Worm (Caenorhabditis elegans): ENCODE results near the gene hst-6.

The hst-6 gene

DNA sequence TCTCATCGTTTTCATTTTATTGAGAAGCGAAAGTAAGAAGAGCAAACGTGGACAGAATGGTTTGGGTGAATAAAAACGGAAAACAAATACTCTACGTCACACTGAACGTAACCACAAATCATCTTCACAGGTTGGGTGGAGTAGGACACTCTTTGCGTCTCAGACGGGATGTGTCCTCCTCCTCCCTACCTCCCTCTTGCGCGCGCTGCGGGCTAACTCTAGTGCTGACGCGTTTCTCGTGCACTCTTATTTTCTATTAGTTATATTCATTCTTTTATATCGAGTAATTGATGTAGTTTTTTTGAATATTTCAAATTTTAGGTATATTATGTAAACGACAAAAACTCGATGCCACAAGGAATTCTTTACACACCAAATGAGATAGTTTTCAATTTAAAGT, 31.3 kb upstream of the hst-6 start, which contains the start of gene Y34B4A.7:
Gene Y34B4A.7 (plus strand): TSS at position 297 of the 400 bp plus-strand sequence.
- TF ChIP-seq hlh-26 (GFP tag; conservative IDR thresholded peaks at IDR 0.05): no peak
- no peak for TF ChIP-seq sptf-2 (GFP tag; optimal IDR thresholded peaks at IDR 0.05)
- peak; percentile 92 for TF ChIP-seq ztf-18 (tag; optimal IDR thresholded peaks at IDR 0.05)
- peak; percentile 9 for TF ChIP-seq ztf-26 (tag; optimal IDR thresholded peaks at IDR 0.05)
- no peak for TF ChIP-seq chd-7 (tag; optimal IDR thresholded peaks at IDR 0.05)
- peak; percentile 35 for TF ChIP-seq nhr-80 (tag; optimal IDR thresholded peaks at IDR 0.05)
- no peak for TF ChIP-seq tbp1 (GFP tag; optimal IDR thresholded peaks at IDR 0.05)
- 0 out of 2 replicates have a peak, but pooled peaks have one; percentile 39 for TF ChIP-seq nfyb-1 (GFP tag; IDR thresholded peaks at IDR 0.05)
- no peak for TF ChIP-seq F23B12.7 (tag; optimal IDR thresholded peaks at IDR 0.05; ENCODE audit: insufficient read depth)
- TF ChIP-seq lin-40 (tag; optimal IDR thresholded peaks at IDR 0.05): peak; percentile 47
- peak; percentile 66 for TF ChIP-seq dox-1 (GFP tag; IDR thresholded peaks at IDR 0.05)
- no peak for TF ChIP-seq hmg-1.2 (GFP tag; IDR thresholded peaks at IDR 0.05)
- TF ChIP-seq snpc-1.1 (tag; optimal IDR thresholded peaks at IDR 0.05; ENCODE audit: insufficient read depth): no peak
- TF ChIP-seq xnd-1 (tag; optimal IDR thresholded peaks at IDR 0.05): no peak
- TF ChIP-seq tbx-9 (tag; optimal IDR thresholded peaks at IDR 0.05; ENCODE audit: borderline replicate concordance): no peak
- TF ChIP-seq mcd-1 (GFP tag; IDR thresholded peaks at IDR 0.05): peak; percentile 53
- no peak for TF ChIP-seq aptf-2 (GFP tag; conservative IDR thresholded peaks at IDR 0.05)
- TF ChIP-seq egrh-3 (GFP tag; IDR thresholded peaks at IDR 0.05): no peak
- no peak for TF ChIP-seq snpc-4 (GFP tag; optimal IDR thresholded peaks at IDR 0.05)
- TF ChIP-seq snpc-4 (tag; optimal IDR thresholded peaks at IDR 0.05): peak in 1 of 4 experiments; percentile 48
- no peak for TF ChIP-seq die-1 (tag; optimal IDR thresholded peaks at IDR 0.05)
- no peak for TF ChIP-seq lag-1 (GFP tag; IDR thresholded peaks at IDR 0.05)
- no peak for TF ChIP-seq snpc-1.3 (tag; optimal IDR thresholded peaks at IDR 0.05; ENCODE audit: insufficient read depth)
- TF ChIP-seq ama-1 (optimal IDR thresholded peaks at IDR 0.05): no peak
- TF ChIP-seq ama-1 (GFP tag; optimal IDR thresholded peaks at IDR 0.05): no peak
- TF ChIP-seq dpff-1 (tag; optimal IDR thresholded peaks at IDR 0.05): no peak
- TF ChIP-seq egl-18 (GFP tag; IDR thresholded peaks at IDR 0.05): no peak
- TF ChIP-seq let-607 (tag; optimal IDR thresholded peaks at IDR 0.05): peak in 1 of 2 experiments; percentile 37
- no peak for TF ChIP-seq madf-6 (GFP tag; IDR thresholded peaks at IDR 0.05)
- peak; percentile 71 for TF ChIP-seq zfh-2 (GFP tag; conservative IDR thresholded peaks at IDR 0.05)
- peak; percentile 51 for TF ChIP-seq attf-5 (GFP tag; optimal IDR thresholded peaks at IDR 0.05)

DNA sequence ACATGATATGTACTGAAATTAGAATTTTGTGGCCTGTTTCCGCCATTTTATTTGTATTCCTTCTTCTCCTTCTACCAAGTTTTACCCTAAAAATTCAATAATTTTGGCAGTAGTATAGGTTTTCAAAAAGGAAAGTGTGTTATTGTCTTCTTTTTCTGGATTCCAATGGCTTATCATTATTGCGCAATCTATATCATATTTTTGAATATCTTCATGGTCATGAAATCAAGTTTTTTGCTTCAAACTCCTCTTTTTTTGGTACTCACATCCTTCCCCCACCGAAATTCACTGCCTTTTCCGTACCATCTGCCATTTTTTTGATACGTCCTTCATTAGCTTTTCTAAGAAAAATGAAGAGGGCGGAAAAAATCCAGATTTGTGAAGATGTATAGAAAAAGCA, 26.6 kb upstream of the hst-6 start:
- TF ChIP-seq bed-2 (GFP tag; IDR thresholded peaks at IDR 0.05): no peak
- no peak for TF ChIP-seq snpc-1.1 (tag; optimal IDR thresholded peaks at IDR 0.05; ENCODE audit: insufficient read depth)
- TF ChIP-seq bed-1 (GFP tag; IDR thresholded peaks at IDR 0.05): no peak
- TF ChIP-seq ceh-91 (GFP tag; IDR thresholded peaks at IDR 0.05): no peak
- TF ChIP-seq nhr-179 (tag; optimal IDR thresholded peaks at IDR 0.05): no peak
- no peak for TF ChIP-seq mes-4 (tag; optimal IDR thresholded peaks at IDR 0.05)
- no peak for TF ChIP-seq ZK185.1 (tag; optimal IDR thresholded peaks at IDR 0.05; ENCODE audit: poor library complexity, severe bottlenecking)
- no peak for TF ChIP-seq somi-1 (GFP tag; optimal IDR thresholded peaks at IDR 0.05)
- no peak for TF ChIP-seq F55B11.4 (tag; optimal IDR thresholded peaks at IDR 0.05; ENCODE audit: borderline replicate concordance, insufficient read depth)
- no peak for TF ChIP-seq chd-7 (tag; optimal IDR thresholded peaks at IDR 0.05)
- no peak for TF ChIP-seq unc-130 (GFP tag; optimal IDR thresholded peaks at IDR 0.05)
- no peak for TF ChIP-seq zim-3 (tag; optimal IDR thresholded peaks at IDR 0.05)
- TF ChIP-seq lin-35 (GFP tag; optimal IDR thresholded peaks at IDR 0.05): no peak
- TF ChIP-seq lir-1 (GFP tag; conservative IDR thresholded peaks at IDR 0.05): no peak
- no peak for TF ChIP-seq ceh-79 (tag; optimal IDR thresholded peaks at IDR 0.05)
- no peak for TF ChIP-seq cebp-2 (GFP tag; IDR thresholded peaks at IDR 0.05)
- no peak for TF ChIP-seq pbrm-1 (GFP tag; IDR thresholded peaks at IDR 0.05)

All from whole organism, young adult.